Worm (Caenorhabditis elegans) whole organism, mixed stage, embryonic: ENCODE results near the gene msp-76.

ENCODE experiments used
- M03D4.4 ChIP-seq: sonication (generic microtip); optimal IDR thresholded peaks from 2 replicates; lab custom pipeline; 2017; ENCODE audit warnings: mild to moderate bottlenecking, missing genetic modification characterization, missing compliant biosample characterization
- bed-3 ChIP-seq: fragments of 200-800 bp; sonication (Bioruptor generic); optimal IDR thresholded peaks from 3 replicates; lab custom pipeline; 2018; ENCODE audit warnings: mild to moderate bottlenecking, missing genetic modification characterization, moderate library complexity, missing compliant biosample characterization
- blmp-1 ChIP-seq: fragments of 150-350 bp; optimal IDR thresholded peaks from 2 replicates; lab custom pipeline; 2014; ENCODE audit warnings: missing biosample characterization, missing genetic modification characterization
- ceh-39 ChIP-seq: fragments of 150-350 bp; optimal IDR thresholded peaks from 2 replicates; lab custom pipeline; 2014; ENCODE audit warnings: missing biosample characterization, missing genetic modification characterization
- ceh-43 ChIP-seq: fragments of 200-800 bp; sonication (Bioruptor generic); optimal IDR thresholded peaks from 2 replicates; lab custom pipeline; 2018; ENCODE audit warnings: mild to moderate bottlenecking, missing genetic modification characterization, moderate library complexity, missing compliant biosample characterization
- ceh-83 ChIP-seq: fragments of 200-800 bp; sonication (Bioruptor generic); optimal IDR thresholded peaks from 2 replicates; lab custom pipeline; 2018; ENCODE audit warnings: mild to moderate bottlenecking, missing genetic modification characterization, missing compliant biosample characterization
- ces-1 ChIP-seq: fragments of 150-350 bp; optimal IDR thresholded peaks from 2 replicates; lab custom pipeline; 2014; ENCODE audit warnings: missing biosample characterization, missing genetic modification reagents, missing genetic modification characterization
- cnd-1 ChIP-seq: fragments of 200-800 bp; sonication (Bioruptor generic); optimal IDR thresholded peaks from 2 replicates; lab custom pipeline; 2018; ENCODE audit warnings: mild to moderate bottlenecking, missing genetic modification characterization, missing compliant biosample characterization
- drap-1 ChIP-seq: fragments of 200-800 bp; sonication (Bioruptor generic); optimal IDR thresholded peaks from 3 replicates; lab custom pipeline; 2018; ENCODE audit warnings: mild to moderate bottlenecking, missing genetic modification characterization, missing compliant biosample characterization
- elt-1 ChIP-seq: sonication (generic microtip); optimal IDR thresholded peaks from 2 replicates; lab custom pipeline; 2017; ENCODE audit warnings: missing genetic modification characterization, mild to moderate bottlenecking, missing compliant biosample characterization, antibody characterized with exemption, moderate library complexity, borderline replicate concordance; ENCODE audit not compliant: insufficient read depth
- elt-3 ChIP-seq: fragments of 150-350 bp; optimal IDR thresholded peaks from 2 replicates; lab custom pipeline; 2014; ENCODE audit warnings: missing biosample characterization, missing genetic modification characterization
- flh-1 ChIP-seq: fragments of 200-800 bp; sonication (Bioruptor generic); optimal IDR thresholded peaks from 2 replicates; lab custom pipeline; 2018; ENCODE audit warnings: mild to moderate bottlenecking, missing genetic modification characterization, moderate library complexity, missing compliant biosample characterization
- ham-2 ChIP-seq: fragments of 200-800 bp; sonication (Bioruptor generic); optimal IDR thresholded peaks from 2 replicates; lab custom pipeline; 2018; ENCODE audit warnings: mild to moderate bottlenecking, missing genetic modification characterization, missing compliant biosample characterization
- lin-13 ChIP-seq: fragments of 150-350 bp; optimal IDR thresholded peaks from 2 replicates; lab custom pipeline; 2014; ENCODE audit warnings: missing biosample characterization, missing genetic modification characterization
- lin-32 ChIP-seq: fragments of 200-800 bp; sonication (Bioruptor generic); optimal IDR thresholded peaks from 2 replicates; lab custom pipeline; 2018; ENCODE audit warnings: mild to moderate bottlenecking, missing genetic modification characterization, missing compliant biosample characterization
- lsy-2 ChIP-seq: fragments of 150-350 bp; optimal IDR thresholded peaks from 2 replicates; lab custom pipeline; 2014; ENCODE audit warnings: missing biosample characterization, missing genetic modification characterization
- mab-5 ChIP-seq: fragments of 150-350 bp; optimal IDR thresholded peaks from 2 replicates; lab custom pipeline; 2014; ENCODE audit warnings: missing biosample characterization, missing genetic modification characterization
- mep-1 ChIP-seq: fragments of 150-350 bp; optimal IDR thresholded peaks from 2 replicates; lab custom pipeline; 2017; ENCODE audit warnings: missing biosample characterization, missing genetic modification reagents, missing genetic modification characterization, inconsistent platforms
- mls-2 ChIP-seq: sonication (generic microtip); optimal IDR thresholded peaks from 2 replicates; lab custom pipeline; 2016; ENCODE audit warnings: mild to moderate bottlenecking, missing genetic modification characterization, moderate library complexity, missing compliant biosample characterization
- nhr-12 ChIP-seq: fragments of 150-350 bp; optimal IDR thresholded peaks from 2 replicates; lab custom pipeline; 2014; ENCODE audit warnings: missing biosample characterization, missing genetic modification characterization
- nhr-2 ChIP-seq: fragments of 150-350 bp; optimal IDR thresholded peaks from 2 replicates; lab custom pipeline; 2014; ENCODE audit warnings: missing biosample characterization, missing genetic modification characterization
- nhr-237 ChIP-seq: fragments of 150-350 bp; optimal IDR thresholded peaks from 2 replicates; lab custom pipeline; 2014; ENCODE audit warnings: missing biosample characterization, missing genetic modification characterization
- nhr-28 ChIP-seq: fragments of 150-350 bp; optimal IDR thresholded peaks from 2 replicates; lab custom pipeline; 2014; ENCODE audit warnings: missing biosample characterization, missing genetic modification characterization
- nhr-76 ChIP-seq: sonication (generic microtip); optimal IDR thresholded peaks from 2 replicates; lab custom pipeline; 2017; ENCODE audit warnings: missing biosample characterization, missing genetic modification characterization
- pha-4 ChIP-seq: fragments of 150-350 bp; optimal IDR thresholded peaks from 2 replicates; lab custom pipeline; 2018; ENCODE audit warnings: missing biosample characterization, missing genetic modification reagents, missing genetic modification characterization
- snpc-4 ChIP-seq: fragments of 150-350 bp; optimal IDR thresholded peaks from 2 replicates; lab custom pipeline; 2014; ENCODE audit warnings: missing biosample characterization, missing genetic modification characterization
- sptf-1 ChIP-seq: sonication (generic microtip); optimal IDR thresholded peaks from 2 replicates; lab custom pipeline; 2017; ENCODE audit warnings: mild to moderate bottlenecking, missing genetic modification characterization, moderate library complexity, missing compliant biosample characterization
- tbx-8 ChIP-seq: fragments of 200-800 bp; sonication (Bioruptor generic); optimal IDR thresholded peaks from 2 replicates; lab custom pipeline; 2018; ENCODE audit warnings: mild to moderate bottlenecking, missing genetic modification characterization, moderate library complexity, missing compliant biosample characterization
- unc-120 ChIP-seq: sonication (generic microtip); optimal IDR thresholded peaks from 2 replicates; lab custom pipeline; 2017; ENCODE audit warnings: missing genetic modification characterization, missing compliant biosample characterization; ENCODE audit not compliant: poor library complexity, severe bottlenecking
- unc-39 ChIP-seq: fragments of 150-350 bp; optimal IDR thresholded peaks from 2 replicates; lab custom pipeline; 2014; ENCODE audit warnings: missing biosample characterization, missing genetic modification characterization
- unc-62 ChIP-seq: fragments of 150-350 bp; optimal IDR thresholded peaks from 2 replicates; lab custom pipeline; 2014; ENCODE audit warnings: missing biosample characterization, missing genetic modification reagents, missing genetic modification characterization
- ztf-11 ChIP-seq: fragments of 150-350 bp; optimal IDR thresholded peaks from 2 replicates; lab custom pipeline; 2014; ENCODE audit warnings: missing biosample characterization, missing genetic modification characterization

msp-76 gene

DNA sequence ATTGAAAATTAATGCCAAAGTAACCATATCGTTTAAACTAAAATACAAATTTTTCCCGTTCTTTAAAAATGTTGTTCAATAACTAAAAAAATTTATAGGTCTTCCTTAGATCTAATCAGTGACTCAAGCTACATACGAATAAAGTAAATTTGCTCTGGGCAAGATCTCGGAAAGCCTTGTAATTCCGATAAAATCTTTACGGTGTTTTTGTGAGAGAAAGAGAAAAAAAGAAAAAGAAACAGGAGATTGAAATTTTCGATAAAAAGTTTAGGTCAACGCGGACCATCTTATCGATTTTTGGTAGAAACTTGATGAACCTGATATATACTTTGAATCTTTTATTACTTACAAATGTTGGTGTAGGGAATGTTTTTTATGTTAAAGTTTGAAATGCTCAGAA lies 34.4 kb downstream of the msp-76 start:
- no peak for TF ChIP-seq elt-1 (tag; lab: Kevin White, UChicago)
- TF ChIP-seq unc-120 (tag; lab: Kevin White, UChicago) = no peak
- no peak for TF ChIP-seq unc-62

- TF ChIP-seq cnd-1 (tag; lab: Kevin White, UChicago) (no peak), sptf-1 (tag; lab: Kevin White, UChicago) (no peak), drap-1 (GFP tag; lab: Kevin White, UChicago) (no peak), pha-4 (no peak), ceh-83 (GFP tag; lab: Kevin White, UChicago) (no peak), ceh-39 (tag; lab: Kevin White, UChicago) (no peak), M03D4.4 (tag; lab: Kevin White, UChicago) (no peak), lsy-2 (tag; lab: Kevin White, UChicago) (no peak), blmp-1 (no peak), nhr-28 (tag; lab: Kevin White, UChicago) (no peak), elt-1 (tag; lab: Kevin White, UChicago) (no peak), nhr-2 (tag; lab: Kevin White, UChicago) (no peak), mab-5 (no peak), unc-62 (no peak), nhr-12 (tag; lab: Kevin White, UChicago) (no peak), ham-2 (GFP tag; lab: Kevin White, UChicago) (no peak), snpc-4 (tag; lab: Kevin White, UChicago) (no peak), unc-120 (tag; lab: Kevin White, UChicago) (no peak), nhr-76 (tag; lab: Kevin White, UChicago) (no peak)
Observed at ce11 chrIV:9724948-9725347, 36.1 kb downstream of the msp-76 start, which contains the start of the genes nhr-138 and C28D4.18. nhr-138 (plus strand) TSS chrIV:9725251. C28D4.18 (plus strand) TSS chrIV:9725280.

ce11 chrIV:9725468-9725985 lies 36.7 kb downstream of the msp-76 start:
- TF ChIP-seq flh-1 (GFP tag; lab: Kevin White, UChicago) = no peak
- TF ChIP-seq nhr-28 (tag; lab: Kevin White, UChicago) = no peak
- TF ChIP-seq M03D4.4 (tag; lab: Kevin White, UChicago) = no peak
- TF ChIP-seq nhr-12 (tag; lab: Kevin White, UChicago) = no peak
- no peak for TF ChIP-seq elt-3 (tag; lab: Kevin White, UChicago)
- TF ChIP-seq nhr-76 (tag; lab: Kevin White, UChicago) = no peak
- no peak for TF ChIP-seq nhr-2 (tag; lab: Kevin White, UChicago)
- no peak for TF ChIP-seq elt-1 (tag; lab: Kevin White, UChicago)
- no peak for TF ChIP-seq unc-120 (tag; lab: Kevin White, UChicago)
- TF ChIP-seq ztf-11 (tag; lab: Kevin White, UChicago) = no peak
- TF ChIP-seq nhr-237 = no peak
- TF ChIP-seq cnd-1 (tag; lab: Kevin White, UChicago) = no peak
- no peak for TF ChIP-seq pha-4
- no peak for TF ChIP-seq unc-62
- no peak for TF ChIP-seq bed-3 (GFP tag; lab: Kevin White, UChicago)
- TF ChIP-seq ceh-43 (GFP tag; lab: Kevin White, UChicago) = no peak

DNA sequence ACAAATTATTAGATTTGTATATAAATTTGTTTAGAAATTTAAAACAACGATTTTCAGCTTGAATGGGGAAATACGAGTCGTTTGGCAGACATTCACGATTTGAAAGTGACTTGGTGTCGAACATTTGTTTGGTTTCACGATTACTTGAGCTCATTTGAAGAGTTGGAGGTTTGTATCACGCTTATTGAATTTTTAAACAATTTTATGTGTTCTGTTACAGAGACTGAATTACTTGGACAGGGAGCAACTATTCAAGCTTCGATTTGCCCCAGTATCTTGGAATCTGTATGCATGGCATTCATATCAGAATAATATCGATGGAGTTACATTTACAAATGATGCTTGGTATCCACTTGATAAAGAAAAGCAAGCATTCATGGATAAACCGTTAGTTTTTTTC lies 38.4 kb downstream of the msp-76 start:
- TF ChIP-seq blmp-1 (no peak), lin-32 (GFP tag; lab: Kevin White, UChicago) (no peak), tbx-8 (GFP tag; lab: Kevin White, UChicago) (no peak), unc-39 (tag; lab: Kevin White, UChicago) (no peak), cnd-1 (tag; lab: Kevin White, UChicago) (no peak), elt-3 (tag; lab: Kevin White, UChicago) (no peak), nhr-2 (tag; lab: Kevin White, UChicago) (no peak), lsy-2 (tag; lab: Kevin White, UChicago) (no peak)

ce11 chrIV:9728376-9728775 lies 39.6 kb downstream of the msp-76 start, which contains the start of gene nhr-100:
nhr-100 (plus strand) TSS chrIV:9728676.
- no peak for TF ChIP-seq sptf-1 (tag; lab: Kevin White, UChicago)
- TF ChIP-seq flh-1 (GFP tag; lab: Kevin White, UChicago) = no peak
- no peak for TF ChIP-seq M03D4.4 (tag; lab: Kevin White, UChicago)
- no peak for TF ChIP-seq ces-1 (GFP tag; lab: Kevin White, UChicago)
- TF ChIP-seq mep-1 (tag; lab: Kevin White, UChicago) = no peak
- TF ChIP-seq ham-2 (GFP tag; lab: Kevin White, UChicago) = no peak
- TF ChIP-seq pha-4 = no peak
- no peak for TF ChIP-seq nhr-28 (tag; lab: Kevin White, UChicago)
- no peak for TF ChIP-seq lin-13 (tag; lab: Kevin White, UChicago)
- TF ChIP-seq mls-2 (tag; lab: Kevin White, UChicago) = no peak
- no peak for TF ChIP-seq ceh-39 (tag; lab: Kevin White, UChicago)
- TF ChIP-seq unc-39 (tag; lab: Kevin White, UChicago) = no peak
